Fruit fly (Drosophila melanogaster): ENCODE measurements around the gene primo-1.
A peak's percentile ranks its signal among the peaks of the same experiment; 100 is the strongest.

Gene primo-1

dm6 chr3R:13699350-13699749, 12.3 kb downstream of the primo-1 start:
- TF ChIP-seq Smox (GFP tag; optimal IDR thresholded peaks at IDR 0.05), result no peak
- TF ChIP-seq acj6 (GFP tag; optimal IDR thresholded peaks at IDR 0.05), result no peak
- no peak for TF ChIP-seq Eip93F (GFP tag; optimal IDR thresholded peaks at IDR 0.05)
- TF ChIP-seq pdm3 (GFP tag; optimal IDR thresholded peaks at IDR 0.05), result no peak
- TF ChIP-seq fkh (GFP tag; optimal IDR thresholded peaks at IDR 0.05), result no peak
- TF ChIP-seq CG10631 (GFP tag; optimal IDR thresholded peaks at IDR 0.05), result no peak
- no peak for TF ChIP-seq fd59A (GFP tag; optimal IDR thresholded peaks at IDR 0.05)
- no peak for TF ChIP-seq Met (GFP tag; optimal IDR thresholded peaks at IDR 0.05)
- no peak for TF ChIP-seq CG7368 (GFP tag; optimal IDR thresholded peaks at IDR 0.05)
- TF ChIP-seq topi (GFP tag; optimal IDR thresholded peaks at IDR 0.05), result no peak
- no peak for TF ChIP-seq Eip78C (GFP tag)
- no peak for TF ChIP-seq Sox15 (GFP tag; optimal IDR thresholded peaks at IDR 0.05)
- TF ChIP-seq Hr4 (GFP tag; optimal IDR thresholded peaks at IDR 0.05), result no peak
- TF ChIP-seq CG1621 (tag; optimal IDR thresholded peaks at IDR 0.05), result no peak
- no peak for TF ChIP-seq CG11902 (GFP tag; optimal IDR thresholded peaks at IDR 0.05)
- TF ChIP-seq svp (GFP tag), result no peak
- TF ChIP-seq CG6854 (GFP tag; optimal IDR thresholded peaks at IDR 0.05), result no peak
- no peak for TF ChIP-seq Ets21C (GFP tag; optimal IDR thresholded peaks at IDR 0.05)

DNA sequence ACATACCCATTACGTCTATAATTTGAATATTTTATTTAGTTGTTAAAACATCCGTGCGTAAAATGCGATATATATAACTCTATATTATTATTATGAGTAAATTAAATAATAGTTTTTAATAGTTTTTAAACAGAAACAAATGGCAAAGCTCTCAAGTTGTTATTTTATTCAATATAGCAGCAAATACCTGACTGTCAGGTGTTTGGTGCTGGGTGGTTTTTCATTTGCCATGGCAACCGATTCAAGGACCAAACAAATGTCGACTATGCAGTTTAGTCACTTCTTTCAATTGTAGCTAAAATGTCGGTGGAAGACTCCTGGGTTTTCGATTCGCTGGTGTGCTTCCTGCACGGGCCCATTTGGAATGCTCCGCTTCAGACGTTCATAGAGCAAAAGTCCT, 17.9 kb downstream of the primo-1 start, which contains the start of gene CG14367:
CG14367 (plus strand) TSS at position 301 of the 400 bp plus-strand sequence.
- TF ChIP-seq acj6 (GFP tag; optimal IDR thresholded peaks at IDR 0.05) (no peak), CG3919 (GFP tag; optimal IDR thresholded peaks at IDR 0.05) (no peak), dac (GFP tag; optimal IDR thresholded peaks at IDR 0.05) (no peak), CG6854 (GFP tag; optimal IDR thresholded peaks at IDR 0.05) (no peak), CG31627 (GFP tag; optimal IDR thresholded peaks at IDR 0.05) (no peak), topi (GFP tag; optimal IDR thresholded peaks at IDR 0.05) (no peak), CG6276 (GFP tag; optimal IDR thresholded peaks at IDR 0.05) (no peak), Sox14 (GFP tag; optimal IDR thresholded peaks at IDR 0.05) (no peak), Blimp-1 (GFP tag; optimal IDR thresholded peaks at IDR 0.05) (no peak), Met (GFP tag; optimal IDR thresholded peaks at IDR 0.05) (no peak), Ets21C (GFP tag; optimal IDR thresholded peaks at IDR 0.05) (no peak), achi (GFP tag; optimal IDR thresholded peaks at IDR 0.05) (no peak)

- TF ChIP-seq Eip78C (GFP tag), result peak; percentile 78
- TF ChIP-seq CG6163 (GFP tag; IDR thresholded peaks at IDR 0.05), result peak; percentile 59; the same call in 2 of the 3 replicates
- TF ChIP-seq CG6808 (GFP tag; optimal IDR thresholded peaks at IDR 0.05), result no peak
- peak; percentile 23 for TF ChIP-seq CG3919 (GFP tag; optimal IDR thresholded peaks at IDR 0.05)
- TF ChIP-seq cyc (GFP tag; optimal IDR thresholded peaks at IDR 0.05), result no peak
- TF ChIP-seq Hr4 (GFP tag; optimal IDR thresholded peaks at IDR 0.05), result peak; percentile 52
- no peak for TF ChIP-seq Gug (GFP tag; IDR thresholded peaks at IDR 0.05)
- TF ChIP-seq CG7368 (GFP tag; optimal IDR thresholded peaks at IDR 0.05), result peak; percentile 25
- no peak for TF ChIP-seq OdsH (GFP tag; optimal IDR thresholded peaks at IDR 0.05)
- peak; percentile 0 for TF ChIP-seq fd59A (GFP tag; optimal IDR thresholded peaks at IDR 0.05)
- TF ChIP-seq Ets96B (tag; optimal IDR thresholded peaks at IDR 0.05), result no peak
- TF ChIP-seq achi (GFP tag; optimal IDR thresholded peaks at IDR 0.05), result peak; percentile 39
- no peak for TF ChIP-seq fd85E (GFP tag; optimal IDR thresholded peaks at IDR 0.05)
- no peak for TF ChIP-seq CG1621 (tag; optimal IDR thresholded peaks at IDR 0.05)
- TF ChIP-seq Hr38 (GFP tag; optimal IDR thresholded peaks at IDR 0.05), result no peak
- TF ChIP-seq fkh (GFP tag; optimal IDR thresholded peaks at IDR 0.05), result peak; percentile 99
- TF ChIP-seq Hr39 (GFP tag; optimal IDR thresholded peaks at IDR 0.05), result no peak
- peak; percentile 21 for TF ChIP-seq CG8632 (GFP tag; optimal IDR thresholded peaks at IDR 0.05)
- peak; percentile 20 for TF ChIP-seq CG34406 (GFP tag; optimal IDR thresholded peaks at IDR 0.05)
- TF ChIP-seq Blimp-1 (GFP tag; optimal IDR thresholded peaks at IDR 0.05), result no peak
- TF ChIP-seq CG16779 (tag; optimal IDR thresholded peaks at IDR 0.05), result peak; percentile 69
- TF ChIP-seq salr (GFP tag; optimal IDR thresholded peaks at IDR 0.05), result peak; percentile 5 to 14
- TF ChIP-seq CG3032 (tag; optimal IDR thresholded peaks at IDR 0.05), result no peak
- no peak for TF ChIP-seq CG6792 (GFP tag; optimal IDR thresholded peaks at IDR 0.05)
- TF ChIP-seq lz (GFP tag; optimal IDR thresholded peaks at IDR 0.05), result no peak
- TF ChIP-seq CG32006 (GFP tag; optimal IDR thresholded peaks at IDR 0.05), result peak; percentile 51
- TF ChIP-seq Ets21C (GFP tag; optimal IDR thresholded peaks at IDR 0.05), result no peak
- peak; percentile 30 for TF ChIP-seq net (GFP tag; optimal IDR thresholded peaks at IDR 0.05)
- peak; percentile 24; the same call in 1 of the 2 replicates for TF ChIP-seq CG15336 (GFP tag; IDR thresholded peaks at IDR 0.05)
- no peak for TF ChIP-seq CG10669 (GFP tag; optimal IDR thresholded peaks at IDR 0.05)
- no peak for TF ChIP-seq esn (GFP tag; optimal IDR thresholded peaks at IDR 0.05)
These were observed 25.0 kb downstream of the primo-1 start, which contains the start of gene omd for dm6 chr3R:13686371-13687211. Gene omd (minus strand): TSS chr3R:13687210.
